Worm (Caenorhabditis elegans) whole organism, L4 larva: ENCODE results near the gene C17G10.7.
A peak's percentile ranks its signal among the peaks of the same experiment; 100 is the strongest.

Experiments
- D1046.2 ChIP-seq: fragments of 200-800 bp; sonication (Bioruptor generic); IDR thresholded peaks from 2 replicates; pipeline ENCODE4 v1.3.6; 2022; ENCODE audit warnings: missing genetic modification characterization, missing compliant biosample characterization
- F26F4.8 ChIP-seq: fragments of 200-800 bp; sonication (Bioruptor generic); conservative IDR thresholded peaks from 2 replicates; pipeline ENCODE4 v1.3.6; 2022; ENCODE audit warnings: missing genetic modification characterization, missing compliant biosample characterization
- T26A8.4 ChIP-seq: fragments of 200-800 bp; sonication (Bioruptor generic); IDR thresholded peaks from 2 replicates; pipeline ENCODE4 v1.3.6; 2022; ENCODE audit warnings: missing genetic modification characterization, missing compliant biosample characterization
- Y105C5A.15 ChIP-seq: fragments of 200-800 bp; sonication (Bioruptor generic); IDR thresholded peaks from 2 replicates; pipeline ENCODE4 v1.3.6; 2022; ENCODE audit warnings: missing genetic modification characterization, missing compliant biosample characterization
- Y48G9A.11 ChIP-seq: fragments of 200-800 bp; sonication (Bioruptor generic); IDR thresholded peaks from 2 replicates; pipeline ENCODE4 v1.3.6; 2022; ENCODE audit warnings: missing genetic modification reagents, missing genetic modification characterization, missing compliant biosample characterization
- Y5F2A.4 ChIP-seq: fragments of 200-800 bp; sonication (Bioruptor generic); optimal IDR thresholded peaks from 2 replicates; lab custom pipeline; 2018; ENCODE audit warnings: mild to moderate bottlenecking, missing genetic modification characterization, missing compliant biosample characterization
- ZK337.2 ChIP-seq: fragments of 200-800 bp; sonication (Bioruptor generic); IDR thresholded peaks from 2 replicates; pipeline ENCODE4 v1.3.6; 2022; ENCODE audit warnings: missing genetic modification reagents, missing genetic modification characterization, missing compliant biosample characterization
- ZK546.5 ChIP-seq, 2 experiments: sonication (generic microtip); optimal IDR thresholded peaks; 2 replicates each; lab custom pipeline; 2017; ENCODE audit warnings: missing biosample characterization in 2 of 2, missing genetic modification characterization in 2 of 2
- aha-1 ChIP-seq: fragments of 150-350 bp; peaks from one replicate; lab custom pipeline; 2014; ENCODE audit warnings: missing biosample characterization, missing genetic modification characterization
- ceh-28 ChIP-seq: fragments of 150-350 bp; optimal IDR thresholded peaks from 2 replicates; lab custom pipeline; 2014; ENCODE audit warnings: missing biosample characterization, missing genetic modification reagents, missing genetic modification characterization
- ceh-44 ChIP-seq: fragments of 200-800 bp; sonication (Bioruptor generic); IDR thresholded peaks from 2 replicates; pipeline ENCODE4 v1.3.6; 2022; ENCODE audit warnings: missing genetic modification reagents, missing genetic modification characterization, missing compliant biosample characterization
- daf-19 ChIP-seq: fragments of 200-800 bp; sonication (Bioruptor generic); conservative IDR thresholded peaks from 2 replicates; pipeline ENCODE4 v1.3.6; 2022; ENCODE audit warnings: missing genetic modification characterization, missing compliant biosample characterization
- dmd-8 ChIP-seq: fragments of 200-800 bp; sonication (Bioruptor generic); IDR thresholded peaks from 2 replicates; pipeline ENCODE4 v1.3.6; 2022; ENCODE audit warnings: missing genetic modification characterization, missing compliant biosample characterization
- dpl-1 ChIP-seq: fragments of 150-350 bp; optimal IDR thresholded peaks from 2 replicates; lab custom pipeline; 2014; ENCODE audit warnings: missing biosample characterization, missing genetic modification reagents, missing genetic modification characterization
- egl-27 ChIP-seq: sonication (generic microtip); optimal IDR thresholded peaks from 3 replicates; lab custom pipeline; 2017; ENCODE audit warnings: missing biosample characterization, missing genetic modification reagents, missing genetic modification characterization
- fkh-10 ChIP-seq: fragments of 150-350 bp; optimal IDR thresholded peaks from 2 replicates; lab custom pipeline; 2014; ENCODE audit warnings: missing biosample characterization, missing genetic modification reagents, missing genetic modification characterization
- fos-1 ChIP-seq: fragments of 150-350 bp; optimal IDR thresholded peaks from 2 replicates; lab custom pipeline; 2014; ENCODE audit warnings: missing biosample characterization, missing genetic modification characterization
- hif-1 ChIP-seq, 2 experiments: sonication (generic microtip); optimal IDR thresholded peaks; 2 replicates each; lab custom pipeline; 2016 to 2017; ENCODE audit warnings: missing compliant biosample characterization in 2 of 2, missing genetic modification characterization in 2 of 2, missing genetic modification reagents in 2 of 2, missing genotype in 2 of 2, mild to moderate bottlenecking in 1 of 2
- hlh-11 ChIP-seq: fragments of 200-800 bp; sonication (Bioruptor generic); optimal IDR thresholded peaks from 2 replicates; lab custom pipeline; 2018; ENCODE audit warnings: mild to moderate bottlenecking, missing genetic modification characterization, missing compliant biosample characterization
- lin-13 ChIP-seq: fragments of 150-350 bp; optimal IDR thresholded peaks from 2 replicates; lab custom pipeline; 2014; ENCODE audit warnings: missing biosample characterization, missing genetic modification reagents, missing genetic modification characterization
- lin-15B ChIP-seq: fragments of 150-350 bp; sonication (generic microtip); optimal IDR thresholded peaks from 3 replicates; lab custom pipeline; 2014; ENCODE audit warnings: missing biosample characterization, missing genetic modification characterization
- lin-29 ChIP-seq: fragments of 200-800 bp; sonication (Bioruptor generic); IDR thresholded peaks from 2 replicates; pipeline ENCODE4 v1.3.6; 2022; ENCODE audit warnings: missing genetic modification reagents, missing genetic modification characterization, missing compliant biosample characterization
- lin-38 ChIP-seq: fragments of 200-800 bp; sonication (Bioruptor generic); IDR thresholded peaks from 2 replicates; pipeline ENCODE4 v1.3.6; 2022; ENCODE audit warnings: missing genetic modification reagents, missing genetic modification characterization, missing compliant biosample characterization
- lsy-2 ChIP-seq, 2 experiments: fragments of 150-350 bp in 1 of 2; sonication (generic microtip) in 1 of 2; optimal IDR thresholded peaks; 2 replicates each; lab custom pipeline; 2014 to 2017; ENCODE audit warnings: missing biosample characterization in 2 of 2, missing genetic modification characterization in 2 of 2
- mdl-1 ChIP-seq, 2 experiments: fragments of 150-350 bp in 1 of 2; sonication (generic microtip) in 1 of 2; optimal IDR thresholded peaks; 2 replicates each; lab custom pipeline; 2014 to 2017; ENCODE audit warnings: missing biosample characterization in 2 of 2, missing genetic modification characterization in 2 of 2
- mdt-29 ChIP-seq: fragments of 200-800 bp; sonication (Bioruptor generic); IDR thresholded peaks from 2 replicates; pipeline ENCODE4 v1.3.6; 2022; ENCODE audit warnings: missing genetic modification reagents, missing genetic modification characterization, missing compliant biosample characterization
- mes-2 ChIP-seq: sonication (generic microtip); optimal IDR thresholded peaks from 2 replicates; lab custom pipeline; 2016; ENCODE audit warnings: missing genotype, mild to moderate bottlenecking, missing genetic modification characterization, missing compliant biosample characterization; ENCODE audit not compliant: poor library complexity, severe bottlenecking
- nhr-28 ChIP-seq: fragments of 150-350 bp; optimal IDR thresholded peaks from 2 replicates; lab custom pipeline; 2014; ENCODE audit warnings: missing biosample characterization, missing genetic modification characterization
- nhr-48 ChIP-seq: sonication (generic microtip); optimal IDR thresholded peaks from 2 replicates; lab custom pipeline; 2016; ENCODE audit warnings: mild to moderate bottlenecking, missing genetic modification characterization, missing compliant biosample characterization
- nhr-6 ChIP-seq: fragments of 150-350 bp; optimal IDR thresholded peaks from 2 replicates; lab custom pipeline; 2014; ENCODE audit warnings: missing biosample characterization, missing genetic modification characterization
- nhr-77 ChIP-seq: fragments of 150-350 bp; optimal IDR thresholded peaks from 2 replicates; lab custom pipeline; 2014; ENCODE audit warnings: missing biosample characterization, missing genetic modification characterization
- pha-4 ChIP-seq, 2 experiments: fragments of 150-350 bp in 1 of 2; fragments of 200-800 bp in 1 of 2; sonication (Bioruptor generic) in 1 of 2; IDR thresholded peaks in 1 of 2; optimal IDR thresholded peaks in 1 of 2; 2 replicates each; pipeline versions ENCODE4 v1.3.6 to Lab custom; 2014 to 2022; ENCODE audit warnings: missing genetic modification characterization in 2 of 2, missing genetic modification reagents in 2 of 2, missing biosample characterization in 1 of 2, missing compliant biosample characterization in 1 of 2
- rbr-2 ChIP-seq: sonication (generic microtip); optimal IDR thresholded peaks from 2 replicates; lab custom pipeline; 2016; ENCODE audit warnings: missing genotype, missing genetic modification characterization, missing compliant biosample characterization
- saeg-2 ChIP-seq: fragments of 200-800 bp; sonication (Bioruptor generic); IDR thresholded peaks from 2 replicates; pipeline ENCODE4 v1.3.6; 2022; ENCODE audit warnings: missing genetic modification reagents, missing genetic modification characterization, missing compliant biosample characterization
- set-16 ChIP-seq: fragments of 200-800 bp; sonication (Bioruptor generic); IDR thresholded peaks from 2 replicates; pipeline ENCODE4 v1.3.6; 2022; ENCODE audit warnings: missing genetic modification reagents, missing genetic modification characterization, missing compliant biosample characterization
- snpc-4 ChIP-seq: fragments of 150-350 bp; optimal IDR thresholded peaks from 2 replicates; lab custom pipeline; 2014; ENCODE audit warnings: missing biosample characterization, missing genetic modification characterization
- spr-3 ChIP-seq: fragments of 200-800 bp; sonication (Bioruptor generic); optimal IDR thresholded peaks from 2 replicates; lab custom pipeline; 2018; ENCODE audit warnings: mild to moderate bottlenecking, missing genetic modification characterization, missing compliant biosample characterization
- unc-130 ChIP-seq: sonication (generic microtip); optimal IDR thresholded peaks from 2 replicates; lab custom pipeline; 2016; ENCODE audit warnings: missing genetic modification reagents, missing genetic modification characterization, missing compliant biosample characterization
- unc-62 ChIP-seq, 3 experiments: fragments of 150-350 bp in 1 of 3; sonication (generic microtip); optimal IDR thresholded peaks in 2 of 3; peaks in 1 of 3; 1 replicate in 1 of 3; 2 replicates in 2 of 3; lab custom pipeline; 2014 to 2017; ENCODE audit warnings: missing biosample characterization in 3 of 3, missing genetic modification characterization in 3 of 3, missing genetic modification reagents in 3 of 3, missing genotype in 1 of 3
- vab-7 ChIP-seq: fragments of 200-800 bp; sonication (Bioruptor generic); IDR thresholded peaks from 2 replicates; pipeline ENCODE4 v1.3.6; 2022; ENCODE audit warnings: missing genetic modification reagents, missing genetic modification characterization, missing compliant biosample characterization
- zfp-2 ChIP-seq: sonication (generic microtip); optimal IDR thresholded peaks from 2 replicates; lab custom pipeline; 2016; ENCODE audit warnings: mild to moderate bottlenecking, missing genetic modification characterization, missing compliant biosample characterization

Gene C17G10.7

DNA sequence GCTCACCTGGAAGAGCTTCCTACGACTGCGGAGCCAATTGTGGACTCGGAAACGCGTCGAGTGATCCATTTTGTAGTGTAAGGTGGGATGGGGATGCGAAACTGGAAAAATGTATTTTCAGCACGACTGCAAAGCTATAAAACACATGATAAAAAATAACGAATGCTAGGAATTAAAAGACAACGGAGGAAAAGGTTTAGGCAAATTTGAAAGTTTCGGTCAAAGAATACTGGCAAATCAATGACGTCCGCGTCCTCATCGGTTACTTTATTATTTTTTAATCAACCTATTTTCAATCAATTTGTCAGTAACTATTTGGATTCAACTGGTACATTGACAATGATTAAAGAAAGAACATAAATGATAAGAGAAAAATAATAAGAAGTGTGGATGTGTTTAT, at the start of gene C17G10.7:
Gene C17G10.7 (minus strand): TSS at position 101 of the 400 bp plus-strand sequence.
- TF ChIP-seq rbr-2 (tag; lab: Kevin White, UChicago) (no peak), Y105C5A.15 (no peak)

DNA sequence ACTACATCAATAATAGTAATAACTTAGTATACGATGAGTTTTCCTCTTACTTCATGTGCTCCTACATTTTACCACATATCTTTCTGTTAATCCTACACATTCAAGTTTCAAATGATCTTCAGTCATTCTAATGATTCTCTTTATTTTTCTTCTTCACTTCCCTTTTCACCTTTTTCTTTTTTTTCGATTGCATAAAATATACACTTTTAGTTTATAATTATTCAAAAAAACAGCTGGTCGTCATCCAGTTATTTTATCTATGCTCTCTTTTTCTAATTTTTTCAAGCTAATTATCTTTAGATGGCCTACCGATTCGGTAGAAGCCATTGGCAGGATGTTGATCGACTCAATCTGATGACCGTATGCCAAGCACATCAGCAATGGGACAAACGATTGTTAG, 46.6 kb upstream of the C17G10.7 start, which contains the start of gene F59E12.1:
Gene F59E12.1 (plus strand): TSS at position 301 of the 400 bp plus-strand sequence.
- TF ChIP-seq ceh-28 (tag; lab: Kevin White, UChicago) (no peak), F26F4.8 (GFP tag; lab: Robert Waterston, UW) (no peak), spr-3 (GFP tag; lab: Kevin White, UChicago) (no peak), daf-19 (GFP tag; lab: Robert Waterston, UW) (no peak), zfp-2 (tag; lab: Kevin White, UChicago) (no peak), lin-13 (no peak), egl-27 (tag; lab: Kevin White, UChicago) (no peak), vab-7 (GFP tag; lab: Robert Waterston, UW) (no peak), nhr-6 (no peak), nhr-28 (tag; lab: Kevin White, UChicago) (no peak), lin-29 (GFP tag; lab: Robert Waterston, UW) (no peak), saeg-2 (GFP tag; lab: Robert Waterston, UW) (no peak), set-16 (no peak)
- TF ChIP-seq, all 104 proteins: peak for 0

DNA sequence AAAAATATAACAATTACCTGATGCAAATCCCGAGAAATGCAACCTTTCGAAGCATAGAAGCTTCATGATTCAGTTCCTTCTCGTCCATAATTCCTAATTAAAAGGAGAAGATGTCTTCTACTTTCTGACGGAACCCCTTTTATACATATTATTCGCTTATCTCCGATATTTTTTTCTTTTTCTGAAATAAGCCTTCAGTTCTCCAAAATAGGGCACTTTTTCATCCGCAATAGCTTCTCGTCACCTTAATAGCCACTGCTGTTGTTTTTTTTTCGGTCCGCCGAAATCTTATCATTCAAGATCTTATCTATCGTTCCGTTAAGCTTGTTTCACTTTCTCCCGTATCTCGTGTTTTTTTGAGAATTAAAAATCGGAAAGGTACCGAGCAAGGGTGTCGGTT, 44.7 kb upstream of the C17G10.7 start, which contains the start of gene bli-2:
Gene bli-2 (minus strand): TSS at position 101 of the 400 bp plus-strand sequence.
- TF ChIP-seq ZK546.5 (tag; optimal IDR thresholded peaks at IDR 0.05; lab: Kevin White, UChicago): no peak
- no peak for TF ChIP-seq nhr-77 (tag; lab: Kevin White, UChicago)
- no peak for TF ChIP-seq daf-19 (GFP tag; lab: Robert Waterston, UW)
- no peak for TF ChIP-seq nhr-28 (tag; lab: Kevin White, UChicago)

DNA sequence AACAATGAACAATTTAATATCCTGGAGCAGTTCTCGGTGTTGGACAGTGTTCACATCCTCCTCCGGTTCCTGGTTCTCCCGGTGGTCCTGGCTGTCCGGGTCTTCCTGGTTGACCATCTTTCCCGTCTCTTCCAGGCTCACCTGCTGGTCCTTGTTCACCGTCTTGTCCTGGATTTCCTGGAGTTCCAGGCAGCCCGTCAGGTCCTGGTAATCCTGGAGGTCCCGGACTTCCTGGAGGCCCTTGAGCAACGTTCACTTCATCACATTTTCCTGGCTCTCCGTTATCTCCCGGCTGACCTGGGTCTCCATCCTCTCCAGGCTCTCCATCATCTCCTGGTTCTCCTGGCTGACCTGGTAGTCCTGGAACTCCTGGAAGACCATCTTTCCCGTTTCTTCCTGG, 43.8 kb upstream of the C17G10.7 start:
- TF ChIP-seq mdt-29 (GFP tag; lab: Robert Waterston, UW): no peak
- no peak for TF ChIP-seq fos-1
- peak; percentile 86 for TF ChIP-seq set-16
- TF ChIP-seq snpc-4 (tag; lab: Kevin White, UChicago): no peak

DNA sequence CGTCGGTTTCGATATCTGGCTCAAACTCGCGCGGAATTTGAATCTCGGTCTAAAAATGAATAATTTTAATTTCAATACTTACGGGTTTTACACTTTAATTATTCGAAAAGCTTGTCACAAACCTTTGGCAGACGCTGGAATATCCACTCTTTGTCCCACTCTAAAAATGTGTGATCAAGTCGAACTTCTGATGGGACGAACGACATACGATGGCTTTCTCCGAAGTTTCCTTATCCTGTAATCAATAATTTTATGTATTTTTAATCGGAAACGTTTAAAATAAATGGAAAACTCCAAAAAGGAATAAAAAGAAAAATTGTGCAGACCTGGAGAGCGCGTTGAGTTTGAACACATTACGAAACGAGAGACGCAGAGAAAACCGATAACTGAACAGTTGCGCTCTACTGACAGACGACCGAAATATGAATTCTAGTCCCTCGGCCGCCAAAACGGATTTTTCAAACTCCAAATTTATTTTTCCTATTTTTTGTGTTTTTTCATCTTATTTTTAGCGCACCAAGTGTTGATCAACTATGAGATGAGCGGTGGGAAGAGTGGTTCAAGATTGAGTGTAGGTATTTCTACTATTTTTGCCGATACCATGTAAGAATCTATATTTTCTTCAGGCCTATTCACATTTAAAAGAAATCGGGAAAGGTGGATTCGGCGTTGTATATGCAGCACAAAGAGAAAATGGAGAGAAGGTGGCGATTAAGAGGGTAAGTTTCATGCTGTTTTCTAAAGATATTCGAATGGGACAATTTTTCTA, 41.8 kb upstream of the C17G10.7 start, which contains the start of the genes sam-4, F59E12.17 and zyg-1:
Gene sam-4 (minus strand): TSS at position 51 of the 769 bp plus-strand sequence.
Gene F59E12.17 (minus strand): TSS at position 235 of the 769 bp plus-strand sequence.
Gene zyg-1 (plus strand): TSS at position 513 of the 769 bp plus-strand sequence.
- TF ChIP-seq snpc-4 (tag; lab: Kevin White, UChicago) (no peak), nhr-48 (tag; lab: Kevin White, UChicago) (no peak), nhr-77 (tag; lab: Kevin White, UChicago) (peak; percentile 29), pha-4 (GFP tag; IDR thresholded peaks at IDR 0.05; lab: Robert Waterston, UW) (no peak), pha-4 (tag; optimal IDR thresholded peaks at IDR 0.05; lab: Kevin White, UChicago) (peak; percentile 70), mdl-1 (tag; optimal IDR thresholded peaks at IDR 0.05; lab: Kevin White, UChicago) (peak in 1 of 2 experiments; percentile 9), ceh-44 (GFP tag; lab: Robert Waterston, UW) (peak; percentile 75; the same call in 1 of the 2 replicates), lin-15B (tag; lab: Kevin White, UChicago) (peak; percentile 31), lsy-2 (tag; optimal IDR thresholded peaks at IDR 0.05; lab: Kevin White, UChicago) (peak in 1 of 2 experiments; percentile 81), dpl-1 (GFP tag; lab: Kevin White, UChicago) (peak; percentile 74), unc-130 (GFP tag; lab: Kevin White, UChicago) (peak; percentile 88), ZK337.2 (GFP tag; lab: Robert Waterston, UW) (no peak), T26A8.4 (GFP tag; lab: Robert Waterston, UW) (no peak), dmd-8 (GFP tag; lab: Robert Waterston, UW) (no peak), mes-2 (peak; percentile 94), hif-1 (tag; optimal IDR thresholded peaks at IDR 0.05; lab: Kevin White, UChicago) (peak in 1 of 2 experiments; percentile 70), rbr-2 (tag; lab: Kevin White, UChicago) (peak; percentile 24), Y48G9A.11 (GFP tag; lab: Robert Waterston, UW) (peak; percentile 50; the same call in 1 of the 2 replicates), fkh-10 (GFP tag; lab: Kevin White, UChicago) (peak; percentile 13), lin-38 (GFP tag; lab: Robert Waterston, UW) (peak; percentile 92), D1046.2 (GFP tag; lab: Robert Waterston, UW) (no peak), aha-1 (tag; lab: Kevin White, UChicago) (peak; percentile 50), Y5F2A.4 (GFP tag; lab: Kevin White, UChicago) (no peak), unc-62 (GFP tag; optimal IDR thresholded peaks at IDR 0.05 in 1 of 2; lab: Kevin White, UChicago) (peak in 1 of 2 experiments; percentile 52), unc-62 (tag; optimal IDR thresholded peaks at IDR 0.05; lab: Kevin White, UChicago) (no peak), hlh-11 (tag; lab: Kevin White, UChicago) (peak; percentile 8)
